Fruit fly (Drosophila melanogaster): ENCODE data around the gene mfrn.

- no peak for TF ChIP-seq Mio (GFP tag; optimal IDR thresholded peaks at IDR 0.05)
- no peak for TF ChIP-seq CG9705 (GFP tag; optimal IDR thresholded peaks at IDR 0.05)
- TF ChIP-seq Dfd (GFP tag; optimal IDR thresholded peaks at IDR 0.05), result no peak
- no peak for TF ChIP-seq Hr78 (GFP tag; optimal IDR thresholded peaks at IDR 0.05)
These were observed 40.0 kb upstream of the mfrn start for dm6 chr3R:27987772-27988171.
